Worm (Caenorhabditis elegans) whole organism, L4 larva: ENCODE measurements around the gene scrm-8.
A peak's percentile ranks its signal among the peaks of the same experiment; 100 is the strongest.

Experiments used
- F10B5.3 ChIP-seq: sonication (generic microtip); optimal IDR thresholded peaks from 2 replicates; lab custom pipeline; 2016; ENCODE audit warnings: mild to moderate bottlenecking, missing genetic modification characterization, missing compliant biosample characterization
- F37D6.2 ChIP-seq: sonication (generic microtip); optimal IDR thresholded peaks from 2 replicates; lab custom pipeline; 2016; ENCODE audit warnings: mild to moderate bottlenecking, missing genetic modification characterization, missing compliant biosample characterization
- T26A8.4 ChIP-seq: fragments of 200-800 bp; sonication (Bioruptor generic); IDR thresholded peaks from 2 replicates; pipeline ENCODE4 v1.3.6; 2022; ENCODE audit warnings: missing genetic modification characterization, missing compliant biosample characterization
- Y105C5A.15 ChIP-seq: fragments of 200-800 bp; sonication (Bioruptor generic); IDR thresholded peaks from 2 replicates; pipeline ENCODE4 v1.3.6; 2022; ENCODE audit warnings: missing genetic modification characterization, missing compliant biosample characterization
- ZK337.2 ChIP-seq: fragments of 200-800 bp; sonication (Bioruptor generic); IDR thresholded peaks from 2 replicates; pipeline ENCODE4 v1.3.6; 2022; ENCODE audit warnings: missing genetic modification reagents, missing genetic modification characterization, missing compliant biosample characterization
- aly-2 ChIP-seq: sonication (generic microtip); optimal IDR thresholded peaks from 2 replicates; lab custom pipeline; 2018; ENCODE audit warnings: missing biosample characterization, missing genetic modification characterization
- ama-1 ChIP-seq: fragments of 150-350 bp; optimal IDR thresholded peaks from 2 replicates; lab custom pipeline; 2014; ENCODE audit warnings: inconsistent platforms, mixed read lengths
- ceh-28 ChIP-seq: fragments of 150-350 bp; optimal IDR thresholded peaks from 2 replicates; lab custom pipeline; 2014; ENCODE audit warnings: missing biosample characterization, missing genetic modification reagents, missing genetic modification characterization
- ceh-62 ChIP-seq: sonication (generic microtip); optimal IDR thresholded peaks from 2 replicates; lab custom pipeline; 2017; ENCODE audit warnings: missing biosample characterization, missing genetic modification characterization
- ceh-82 ChIP-seq: sonication (generic microtip); optimal IDR thresholded peaks from 2 replicates; lab custom pipeline; 2017; ENCODE audit warnings: missing biosample characterization, missing genetic modification characterization
- daf-12 ChIP-seq: fragments of 150-350 bp; optimal IDR thresholded peaks from 2 replicates; lab custom pipeline; 2014; ENCODE audit warnings: missing biosample characterization, missing genetic modification reagents, missing genetic modification characterization
- daf-19 ChIP-seq: fragments of 200-800 bp; sonication (Bioruptor generic); conservative IDR thresholded peaks from 2 replicates; pipeline ENCODE4 v1.3.6; 2022; ENCODE audit warnings: missing genetic modification characterization, missing compliant biosample characterization
- dmd-6 ChIP-seq: fragments of 200-800 bp; sonication (Bioruptor generic); IDR thresholded peaks from 2 replicates; pipeline ENCODE4 v1.3.6; 2022; ENCODE audit warnings: missing genetic modification reagents, missing genetic modification characterization, missing compliant biosample characterization
- dmd-9 ChIP-seq: fragments of 200-800 bp; sonication (Bioruptor generic); IDR thresholded peaks from 2 replicates; pipeline ENCODE4 v1.3.6; 2022; ENCODE audit warnings: missing genetic modification reagents, missing genetic modification characterization, missing compliant biosample characterization
- dpl-1 ChIP-seq: fragments of 150-350 bp; optimal IDR thresholded peaks from 2 replicates; lab custom pipeline; 2014; ENCODE audit warnings: missing biosample characterization, missing genetic modification reagents, missing genetic modification characterization
- dve-1 ChIP-seq: sonication (generic microtip); optimal IDR thresholded peaks from 2 replicates; lab custom pipeline; 2017; ENCODE audit warnings: antibody characterized with exemption, mild to moderate bottlenecking, missing genetic modification characterization, missing compliant biosample characterization; ENCODE audit not compliant: insufficient read depth
- fos-1 ChIP-seq: fragments of 150-350 bp; optimal IDR thresholded peaks from 2 replicates; lab custom pipeline; 2014; ENCODE audit warnings: missing biosample characterization, missing genetic modification characterization
- hif-1 ChIP-seq, 2 experiments: sonication (generic microtip); optimal IDR thresholded peaks; 2 replicates each; lab custom pipeline; 2016 to 2017; ENCODE audit warnings: missing compliant biosample characterization in 2 of 2, missing genetic modification characterization in 2 of 2, missing genetic modification reagents in 2 of 2, missing genotype in 2 of 2, mild to moderate bottlenecking in 1 of 2
- hlh-11 ChIP-seq: fragments of 200-800 bp; sonication (Bioruptor generic); optimal IDR thresholded peaks from 2 replicates; lab custom pipeline; 2018; ENCODE audit warnings: mild to moderate bottlenecking, missing genetic modification characterization, missing compliant biosample characterization
- lin-13 ChIP-seq: fragments of 150-350 bp; optimal IDR thresholded peaks from 2 replicates; lab custom pipeline; 2014; ENCODE audit warnings: missing biosample characterization, missing genetic modification reagents, missing genetic modification characterization
- lin-29 ChIP-seq: fragments of 200-800 bp; sonication (Bioruptor generic); IDR thresholded peaks from 2 replicates; pipeline ENCODE4 v1.3.6; 2022; ENCODE audit warnings: missing genetic modification reagents, missing genetic modification characterization, missing compliant biosample characterization
- lir-3 ChIP-seq: sonication (generic microtip); optimal IDR thresholded peaks from 2 replicates; lab custom pipeline; 2016; ENCODE audit warnings: mild to moderate bottlenecking, missing genetic modification characterization, missing compliant biosample characterization
- madf-5 ChIP-seq, 2 experiments: fragments of 200-800 bp; sonication (Bioruptor generic); IDR thresholded peaks; 2 replicates each; pipeline ENCODE4 v1.3.6; 2022; ENCODE audit warnings: missing compliant biosample characterization in 2 of 2, missing genetic modification characterization in 2 of 2
- mep-1 ChIP-seq: fragments of 150-350 bp; sonication (generic microtip); optimal IDR thresholded peaks from 3 replicates; lab custom pipeline; 2014; ENCODE audit warnings: missing biosample characterization, missing genetic modification characterization
- nhr-102 ChIP-seq: sonication (generic microtip); optimal IDR thresholded peaks from 2 replicates; lab custom pipeline; 2016; ENCODE audit warnings: mild to moderate bottlenecking, missing genetic modification characterization, moderate library complexity, missing compliant biosample characterization
- nhr-237 ChIP-seq: sonication (generic microtip); optimal IDR thresholded peaks from 2 replicates; lab custom pipeline; 2017; ENCODE audit warnings: missing biosample characterization, missing genetic modification characterization
- nhr-28 ChIP-seq: fragments of 150-350 bp; optimal IDR thresholded peaks from 2 replicates; lab custom pipeline; 2014; ENCODE audit warnings: missing biosample characterization, missing genetic modification characterization
- nhr-6 ChIP-seq: fragments of 150-350 bp; optimal IDR thresholded peaks from 2 replicates; lab custom pipeline; 2014; ENCODE audit warnings: missing biosample characterization, missing genetic modification characterization
- pqm-1 ChIP-seq: sonication (generic microtip); optimal IDR thresholded peaks from 2 replicates; lab custom pipeline; 2017; ENCODE audit warnings: missing biosample characterization, missing genetic modification characterization
- saeg-2 ChIP-seq: fragments of 200-800 bp; sonication (Bioruptor generic); IDR thresholded peaks from 2 replicates; pipeline ENCODE4 v1.3.6; 2022; ENCODE audit warnings: missing genetic modification reagents, missing genetic modification characterization, missing compliant biosample characterization
- set-16 ChIP-seq: fragments of 200-800 bp; sonication (Bioruptor generic); IDR thresholded peaks from 2 replicates; pipeline ENCODE4 v1.3.6; 2022; ENCODE audit warnings: missing genetic modification reagents, missing genetic modification characterization, missing compliant biosample characterization
- skn-1 ChIP-seq: fragments of 150-350 bp; optimal IDR thresholded peaks from 2 replicates; lab custom pipeline; 2014; ENCODE audit warnings: missing biosample characterization, missing genetic modification characterization
- spr-1 ChIP-seq: sonication (generic microtip); optimal IDR thresholded peaks from 2 replicates; lab custom pipeline; 2016; ENCODE audit warnings: mild to moderate bottlenecking, missing genetic modification characterization, missing compliant biosample characterization
- vab-7 ChIP-seq: fragments of 200-800 bp; sonication (Bioruptor generic); IDR thresholded peaks from 2 replicates; pipeline ENCODE4 v1.3.6; 2022; ENCODE audit warnings: missing genetic modification reagents, missing genetic modification characterization, missing compliant biosample characterization
- zag-1 ChIP-seq: fragments of 150-350 bp; optimal IDR thresholded peaks from 2 replicates; lab custom pipeline; 2014; ENCODE audit warnings: missing biosample characterization, missing genetic modification characterization
- zfp-2 ChIP-seq: sonication (generic microtip); optimal IDR thresholded peaks from 2 replicates; lab custom pipeline; 2016; ENCODE audit warnings: mild to moderate bottlenecking, missing genetic modification characterization, missing compliant biosample characterization
- zfp-3 ChIP-seq: fragments of 200-800 bp; sonication (Bioruptor generic); conservative IDR thresholded peaks from 2 replicates; pipeline ENCODE4 v1.3.6; 2022; ENCODE audit warnings: missing genetic modification reagents, missing genetic modification characterization, missing compliant biosample characterization
- zip-2 ChIP-seq: fragments of 150-350 bp; optimal IDR thresholded peaks from 2 replicates; lab custom pipeline; 2014; ENCODE audit warnings: missing biosample characterization, missing genetic modification characterization
- ztf-11 ChIP-seq: fragments of 150-350 bp; optimal IDR thresholded peaks from 2 replicates; lab custom pipeline; 2014; ENCODE audit warnings: missing biosample characterization, missing genetic modification characterization

Gene scrm-8

DNA sequence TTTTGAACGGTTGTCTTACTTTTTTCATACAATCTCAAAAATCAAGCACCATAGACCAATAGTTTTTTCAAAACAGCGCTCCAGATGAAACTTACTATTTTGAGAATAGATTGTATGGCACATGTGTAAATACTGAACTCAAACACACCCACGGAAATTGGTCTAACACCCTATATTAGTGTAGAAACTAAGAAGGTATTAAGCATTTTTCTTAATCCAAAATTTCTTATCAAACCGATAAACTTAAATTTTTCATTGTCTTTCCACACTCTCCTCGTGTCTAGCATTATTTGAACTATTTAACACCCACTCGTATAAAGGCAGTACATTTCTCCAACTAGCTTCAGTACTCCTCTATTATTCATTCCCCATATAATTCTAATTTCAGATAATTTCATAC is 14.4 kb upstream of the scrm-8 start:
- no peak for TF ChIP-seq zip-2 (tag; lab: Kevin White, UChicago)
- peak; percentile 27 for TF ChIP-seq pqm-1
- no peak for TF ChIP-seq nhr-237 (tag; lab: Kevin White, UChicago)
- peak; percentile 16; the same call in 1 of the 2 replicates for TF ChIP-seq dmd-6

DNA sequence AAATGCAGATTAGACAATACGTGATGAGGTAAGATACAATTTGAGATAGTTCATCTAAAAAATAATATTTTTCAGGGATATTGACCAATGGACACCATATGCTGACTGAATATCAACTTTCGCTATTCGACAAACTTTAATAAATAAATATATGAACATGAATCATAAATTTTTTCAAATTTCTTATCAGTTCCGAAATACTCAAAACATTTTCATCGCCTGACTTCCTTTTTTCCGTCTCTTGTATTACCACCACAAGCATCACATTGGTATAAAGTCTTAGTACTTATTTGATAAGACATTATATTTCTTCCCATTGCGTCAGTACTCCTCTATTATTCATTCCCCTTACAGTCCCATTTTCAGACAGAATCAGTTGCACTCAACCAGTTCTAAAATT is 12.3 kb upstream of the scrm-8 start, which contains the start of the genes K08D10.10 and R07C12.1:
TSS of gene K08D10.10 (plus strand) at position 93 of the 400 bp plus-strand sequence.
TSS of gene R07C12.1 (plus strand) at position 314 of the 400 bp plus-strand sequence.
- TF ChIP-seq nhr-28 (tag; lab: Kevin White, UChicago) (peak; percentile 14), zfp-2 (tag; lab: Kevin White, UChicago) (no peak), Y105C5A.15 (GFP tag; lab: Robert Waterston, UW) (no peak), ceh-82 (tag; lab: Kevin White, UChicago) (no peak), daf-19 (GFP tag; lab: Robert Waterston, UW) (no peak), ceh-62 (no peak), hlh-11 (peak; percentile 1), nhr-6 (tag; lab: Kevin White, UChicago) (no peak), pqm-1 (peak; percentile 6), lir-3 (tag; lab: Kevin White, UChicago) (no peak), T26A8.4 (GFP tag; lab: Robert Waterston, UW) (no peak), lin-13 (GFP tag; lab: Kevin White, UChicago) (no peak), mep-1 (tag; lab: Kevin White, UChicago) (no peak), ZK337.2 (GFP tag; lab: Robert Waterston, UW) (no peak)

DNA sequence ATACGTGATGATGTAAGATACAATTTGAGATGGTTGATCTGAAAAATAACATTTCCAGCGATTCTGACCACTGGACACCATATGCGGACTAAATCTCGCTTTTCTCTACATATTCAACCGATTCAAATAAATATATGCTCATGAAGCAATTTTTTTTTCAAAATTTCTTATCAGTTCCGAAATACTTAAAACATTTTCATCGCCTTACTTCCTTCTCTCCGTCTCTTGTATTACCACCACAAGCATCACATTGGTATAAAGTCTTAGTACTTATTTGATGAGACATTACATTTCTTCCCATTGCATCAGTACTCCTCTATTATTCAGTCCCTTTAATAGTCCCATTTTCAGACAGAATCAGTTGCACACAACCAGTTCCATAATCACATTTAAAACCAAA is 9.9 kb upstream of the scrm-8 start, which contains the start of gene K08D10.14:
TSS of gene K08D10.14 (plus strand) at position 301 of the 400 bp plus-strand sequence.
- no peak for TF ChIP-seq ceh-28 (tag; lab: Kevin White, UChicago)
- no peak for TF ChIP-seq daf-12 (tag; lab: Kevin White, UChicago)
- TF ChIP-seq saeg-2 (GFP tag; lab: Robert Waterston, UW): no peak
- TF ChIP-seq fos-1 (tag; lab: Kevin White, UChicago): no peak
- no peak for TF ChIP-seq F10B5.3 (tag; lab: Kevin White, UChicago)
- TF ChIP-seq hlh-11: no peak
- TF ChIP-seq ceh-82 (tag; lab: Kevin White, UChicago): no peak
- no peak for TF ChIP-seq ztf-11 (tag; lab: Kevin White, UChicago)
- no peak for TF ChIP-seq hif-1 (tag; optimal IDR thresholded peaks at IDR 0.05; lab: Kevin White, UChicago)
- TF ChIP-seq dmd-9 (GFP tag; lab: Robert Waterston, UW): no peak
- TF ChIP-seq madf-5 (GFP tag; IDR thresholded peaks at IDR 0.05; lab: Robert Waterston, UW): no peak
- TF ChIP-seq daf-19 (GFP tag; lab: Robert Waterston, UW): no peak
- TF ChIP-seq nhr-6 (tag; lab: Kevin White, UChicago): no peak
- TF ChIP-seq set-16 (GFP tag; lab: Robert Waterston, UW): no peak
- no peak for TF ChIP-seq vab-7 (GFP tag; lab: Robert Waterston, UW)
- TF ChIP-seq ZK337.2 (GFP tag; lab: Robert Waterston, UW): no peak
- no peak for TF ChIP-seq skn-1 (tag; lab: Kevin White, UChicago)

DNA sequence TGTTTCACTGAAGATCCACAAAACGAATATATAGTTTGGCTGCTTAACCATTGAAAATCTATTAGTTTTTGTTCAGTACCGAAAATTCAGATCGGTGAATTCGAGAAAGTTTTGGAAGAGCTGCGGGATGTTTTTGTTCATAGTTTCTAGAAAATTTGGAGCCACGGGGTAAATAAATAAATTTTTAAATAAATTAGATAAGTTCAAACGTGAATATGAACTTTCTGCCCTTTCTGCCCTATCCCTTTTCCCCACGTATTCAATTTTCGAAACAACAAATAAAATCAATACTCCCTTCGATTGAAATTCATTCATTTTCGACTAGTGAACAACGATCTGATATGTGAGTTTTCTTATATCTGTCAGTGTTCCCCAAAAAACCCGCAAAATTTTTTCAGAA is 2.4 kb upstream of the scrm-8 start, which contains the start of gene scrm-5:
TSS of gene scrm-5 (plus strand) at position 301 of the 400 bp plus-strand sequence.
- no peak for TF ChIP-seq nhr-102 (tag; lab: Kevin White, UChicago)
- TF ChIP-seq zfp-3: no peak
- no peak for TF ChIP-seq dpl-1
- TF ChIP-seq F10B5.3 (tag; lab: Kevin White, UChicago): no peak
- no peak for TF ChIP-seq nhr-237 (tag; lab: Kevin White, UChicago)
- no peak for TF ChIP-seq T26A8.4 (GFP tag; lab: Robert Waterston, UW)
- TF ChIP-seq aly-2 (tag; lab: Kevin White, UChicago): no peak
- no peak for TF ChIP-seq ama-1 (lab: Kevin White, UChicago)
- no peak for TF ChIP-seq lin-13 (GFP tag; lab: Kevin White, UChicago)
- no peak for TF ChIP-seq zag-1 (tag; lab: Kevin White, UChicago)
- TF ChIP-seq spr-1 (tag; lab: Kevin White, UChicago): no peak
- no peak for TF ChIP-seq dve-1
- TF ChIP-seq saeg-2 (GFP tag; lab: Robert Waterston, UW): no peak
- TF ChIP-seq F37D6.2 (tag; lab: Kevin White, UChicago): no peak
- TF ChIP-seq fos-1 (tag; lab: Kevin White, UChicago): no peak
- TF ChIP-seq lin-29 (GFP tag; lab: Robert Waterston, UW): no peak
